1 fruit fly cellular context compared by ENCODE assay signal in the genomic region with DNA sequence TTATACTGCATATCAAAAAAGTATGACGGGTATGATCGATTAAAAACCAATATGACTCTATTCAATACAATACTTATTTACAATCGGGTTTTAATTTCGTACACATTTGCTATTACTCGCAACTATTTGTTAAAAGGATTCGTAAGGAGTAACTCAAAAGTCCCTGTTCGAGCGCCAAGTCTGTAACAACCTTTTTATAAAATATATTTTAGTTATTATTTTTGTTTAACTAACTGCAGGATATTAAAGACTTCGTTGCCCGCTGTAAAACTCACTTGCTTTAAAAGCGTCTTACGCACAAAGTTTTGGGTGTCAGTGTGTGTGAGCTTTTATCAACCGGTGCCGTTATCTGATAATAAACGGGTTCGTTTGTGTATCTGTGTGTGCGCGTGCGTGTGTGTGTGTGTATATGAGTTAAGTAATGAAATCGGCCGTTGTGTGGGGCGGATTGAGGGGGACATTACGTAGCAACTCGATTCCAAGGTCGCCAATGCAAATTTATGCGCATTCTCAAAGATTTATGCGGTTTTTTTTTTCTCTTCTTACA.
TF ChIP-seq lines count a peak whose summit lies in the region.

No protein-coding gene starts in this region.

TF ChIP-seq in whole organism, embryonic, 481 proteins besides CTCF, POLR2A, EP300 and RAD21 (continued from another document):
- TF ChIP-seq CG10274 (GFP tag; optimal IDR thresholded peaks at IDR 0.05; lab: Kevin White, UChicago) (peak; percentile 81), CG3847 (GFP tag; IDR thresholded peaks at IDR 0.05; lab: Robert Waterston, UW) (peak; percentile 94), Ets97D (GFP tag; optimal IDR thresholded peaks at IDR 0.05; lab: Kevin White, UChicago) (peak; percentile 50), ham (GFP tag; IDR thresholded peaks at IDR 0.05; lab: Robert Waterston, UW) (peak; percentile 78), gt (GFP tag; IDR thresholded peaks at IDR 0.05; lab: Robert Waterston, UW) (no peak), Atf6 (GFP tag; IDR thresholded peaks at IDR 0.05; lab: Robert Waterston, UW) (peak; percentile 92), slp2 (GFP tag; optimal IDR thresholded peaks at IDR 0.05; lab: Kevin White, UChicago) (peak; percentile 63), D (optimal IDR thresholded peaks at IDR 0.05; lab: Kevin White, UChicago) (no peak), D (GFP tag; optimal IDR thresholded peaks at IDR 0.05; lab: Kevin White, UChicago) (peak; percentile 78), Pdp1 (GFP tag; optimal IDR thresholded peaks at IDR 0.05; lab: Kevin White, UChicago) (peak; percentile 73 to 91), CG14965 (GFP tag; optimal IDR thresholded peaks at IDR 0.05; lab: Kevin White, UChicago; ENCODE audit: borderline replicate concordance) (no peak), CG12219 (GFP tag; optimal IDR thresholded peaks at IDR 0.05; lab: Kevin White, UChicago) (peak; percentile 70), CG32532 (GFP tag; IDR thresholded peaks at IDR 0.05; lab: Robert Waterston, UW) (peak; percentile 93), ase (GFP tag; IDR thresholded peaks at IDR 0.05; lab: Robert Waterston, UW) (peak; percentile 59; the same call in 2 of the 3 replicates), CG32767 (GFP tag; IDR thresholded peaks at IDR 0.05; lab: Robert Waterston, UW) (peak; percentile 85), hbn (GFP tag; IDR thresholded peaks at IDR 0.05; lab: Robert Waterston, UW; ENCODE audit: partially characterized antibody) (no peak), HmgD (GFP tag; optimal IDR thresholded peaks at IDR 0.05; lab: Kevin White, UChicago) (no peak), CG4854 (GFP tag; optimal IDR thresholded peaks at IDR 0.05; lab: Kevin White, UChicago) (peak; percentile 67), tll (GFP tag; optimal IDR thresholded peaks at IDR 0.05; lab: Kevin White, UChicago) (no peak), Nf-YC (tag; optimal IDR thresholded peaks at IDR 0.05; lab: Kevin White, UChicago) (peak; percentile 49), dmrt99B (tag; optimal IDR thresholded peaks at IDR 0.05; lab: Kevin White, UChicago) (peak; percentile 92), crp (GFP tag; optimal IDR thresholded peaks at IDR 0.05; lab: Kevin White, UChicago) (peak in 1 of 2 experiments; percentile 42), sob (GFP tag; IDR thresholded peaks at IDR 0.05; lab: Robert Waterston, UW) (peak; percentile 90), gem (tag; optimal IDR thresholded peaks at IDR 0.05; lab: Kevin White, UChicago) (peak; percentile 96), CG1792 (GFP tag; optimal IDR thresholded peaks at IDR 0.05; lab: Kevin White, UChicago) (peak; percentile 27), CG13287 (GFP tag; IDR thresholded peaks at IDR 0.05; lab: Robert Waterston, UW; ENCODE audit: partially characterized antibody) (no peak), CG14860 (GFP tag; IDR thresholded peaks at IDR 0.05; lab: Robert Waterston, UW; ENCODE audit: partially characterized antibody) (no peak), ro (GFP tag; IDR thresholded peaks at IDR 0.05; lab: Robert Waterston, UW) (0 out of 2 replicates have a peak, but pooled peaks have one; percentile 17), bab2 (GFP tag; optimal IDR thresholded peaks at IDR 0.05; lab: Kevin White, UChicago) (peak; percentile 72), pfk (GFP tag; optimal IDR thresholded peaks at IDR 0.05; lab: Kevin White, UChicago) (no peak), CG2116 (GFP tag; optimal IDR thresholded peaks at IDR 0.05; lab: Kevin White, UChicago) (peak; percentile 17), HLH54F (GFP tag; optimal IDR thresholded peaks at IDR 0.05; lab: Kevin White, UChicago) (peak; percentile 79), btn (GFP tag; optimal IDR thresholded peaks at IDR 0.05; lab: Kevin White, UChicago) (no peak), Antp (GFP tag; optimal IDR thresholded peaks at IDR 0.05; lab: Kevin White, UChicago) (peak; percentile 66), Sry-δ (GFP tag; optimal IDR thresholded peaks at IDR 0.05; lab: Kevin White, UChicago) (no peak), Asciz (GFP tag; optimal IDR thresholded peaks at IDR 0.05; lab: Kevin White, UChicago) (peak; percentile 82), mirr (GFP tag; optimal IDR thresholded peaks at IDR 0.05; lab: Kevin White, UChicago) (no peak), CG30403 (GFP tag; optimal IDR thresholded peaks at IDR 0.05; lab: Kevin White, UChicago) (peak; percentile 91), shn (GFP tag; optimal IDR thresholded peaks at IDR 0.05; lab: Kevin White, UChicago) (peak; percentile 65), cas (GFP tag; IDR thresholded peaks at IDR 0.05; lab: Robert Waterston, UW) (peak; percentile 54; the same call in 1 of the 2 replicates), CG10959 (GFP tag; IDR thresholded peaks at IDR 0.05; lab: Robert Waterston, UW) (no peak), CG4404 (GFP tag; IDR thresholded peaks at IDR 0.05; lab: Robert Waterston, UW) (peak; percentile 77), Eip74EF (GFP tag; optimal IDR thresholded peaks at IDR 0.05; lab: Kevin White, UChicago) (peak in 1 of 2 experiments; percentile 74), ap (GFP tag; IDR thresholded peaks at IDR 0.05; lab: Robert Waterston, UW) (peak; percentile 70), CG10654 (GFP tag; optimal IDR thresholded peaks at IDR 0.05; lab: Kevin White, UChicago) (peak; percentile 80), crc (GFP tag; optimal IDR thresholded peaks at IDR 0.05; lab: Kevin White, UChicago) (peak; percentile 62), fd102C (GFP tag; optimal IDR thresholded peaks at IDR 0.05; lab: Kevin White, UChicago) (no peak), CG4360 (GFP tag; IDR thresholded peaks at IDR 0.05; lab: Robert Waterston, UW) (no peak), CG11695 (GFP tag; IDR thresholded peaks at IDR 0.05; lab: Robert Waterston, UW) (peak; percentile 88), CG17186 (GFP tag; optimal IDR thresholded peaks at IDR 0.05; lab: Kevin White, UChicago) (no peak), tin (GFP tag; optimal IDR thresholded peaks at IDR 0.05; lab: Kevin White, UChicago) (peak; percentile 72), CG6654 (GFP tag; optimal IDR thresholded peaks at IDR 0.05; lab: Kevin White, UChicago) (peak; percentile 76), Max (GFP tag; optimal IDR thresholded peaks at IDR 0.05; lab: Kevin White, UChicago) (peak; percentile 85), CG7556 (GFP tag; optimal IDR thresholded peaks at IDR 0.05; lab: Kevin White, UChicago) (peak; percentile 93), CG10366 (GFP tag; IDR thresholded peaks at IDR 0.05; lab: Robert Waterston, UW) (peak; percentile 85), Optix (GFP tag; IDR thresholded peaks at IDR 0.05; lab: Robert Waterston, UW) (peak; percentile 77; the same call in 2 of the 3 replicates), CG8388 (GFP tag; optimal IDR thresholded peaks at IDR 0.05; lab: Kevin White, UChicago) (peak; percentile 80)
